Worm (Caenorhabditis elegans) whole organism, midembryonic: Measurements from ENCODE around the gene C05E11.6.

ENCODE experiments used
- T22C8.4 ChIP-seq: fragments of 200-800 bp; sonication (Bioruptor generic); IDR thresholded peaks from 2 replicates; pipeline ENCODE4 v1.3.6; 2022; ENCODE audit warnings: missing genetic modification characterization, missing compliant biosample characterization
- flt-1 ChIP-seq: fragments of 200-800 bp; sonication (Bioruptor generic); IDR thresholded peaks from 2 replicates; pipeline ENCODE4 v1.3.6; 2022; ENCODE audit warnings: missing genetic modification characterization, missing compliant biosample characterization
- tab-1 ChIP-seq: fragments of 200-800 bp; sonication (Bioruptor generic); IDR thresholded peaks from 2 replicates; pipeline ENCODE4 v1.3.6; 2022; ENCODE audit warnings: missing genetic modification characterization, missing compliant biosample characterization
- ztf-23 ChIP-seq: fragments of 200-800 bp; sonication (Bioruptor generic); IDR thresholded peaks from 2 replicates; pipeline ENCODE4 v1.3.6; 2022; ENCODE audit warnings: missing genetic modification reagents, missing genetic modification characterization, missing compliant biosample characterization

DNA sequence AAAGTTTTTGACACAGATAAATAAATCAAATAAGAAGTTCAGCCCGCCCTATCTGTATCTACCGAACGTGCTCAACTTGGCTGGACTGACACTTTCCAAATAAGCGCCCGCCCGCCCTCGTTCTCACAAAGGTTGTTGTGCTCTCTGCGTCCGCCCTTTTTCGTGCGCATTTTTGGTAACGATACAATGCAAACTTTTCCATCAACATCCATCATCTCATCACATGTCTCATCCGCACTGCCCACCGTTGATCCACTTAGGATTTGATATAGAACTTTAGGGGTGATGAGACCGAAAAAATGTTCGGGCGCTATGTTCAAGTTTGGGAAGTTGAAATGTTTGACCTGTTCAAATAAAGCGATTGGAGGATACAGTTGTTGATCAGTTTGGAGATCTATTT lies 23.6 kb downstream of the C05E11.6 start, which contains the start of gene C05E11.7:
- TF ChIP-seq ztf-23 (GFP tag; lab: Robert Waterston, UW) (no peak), T22C8.4 (no peak), tab-1 (GFP tag; lab: Robert Waterston, UW) (no peak), flt-1 (GFP tag; lab: Robert Waterston, UW) (no peak)
